Fruit fly (Drosophila melanogaster): ENCODE data around the gene CG31275.

DNA sequence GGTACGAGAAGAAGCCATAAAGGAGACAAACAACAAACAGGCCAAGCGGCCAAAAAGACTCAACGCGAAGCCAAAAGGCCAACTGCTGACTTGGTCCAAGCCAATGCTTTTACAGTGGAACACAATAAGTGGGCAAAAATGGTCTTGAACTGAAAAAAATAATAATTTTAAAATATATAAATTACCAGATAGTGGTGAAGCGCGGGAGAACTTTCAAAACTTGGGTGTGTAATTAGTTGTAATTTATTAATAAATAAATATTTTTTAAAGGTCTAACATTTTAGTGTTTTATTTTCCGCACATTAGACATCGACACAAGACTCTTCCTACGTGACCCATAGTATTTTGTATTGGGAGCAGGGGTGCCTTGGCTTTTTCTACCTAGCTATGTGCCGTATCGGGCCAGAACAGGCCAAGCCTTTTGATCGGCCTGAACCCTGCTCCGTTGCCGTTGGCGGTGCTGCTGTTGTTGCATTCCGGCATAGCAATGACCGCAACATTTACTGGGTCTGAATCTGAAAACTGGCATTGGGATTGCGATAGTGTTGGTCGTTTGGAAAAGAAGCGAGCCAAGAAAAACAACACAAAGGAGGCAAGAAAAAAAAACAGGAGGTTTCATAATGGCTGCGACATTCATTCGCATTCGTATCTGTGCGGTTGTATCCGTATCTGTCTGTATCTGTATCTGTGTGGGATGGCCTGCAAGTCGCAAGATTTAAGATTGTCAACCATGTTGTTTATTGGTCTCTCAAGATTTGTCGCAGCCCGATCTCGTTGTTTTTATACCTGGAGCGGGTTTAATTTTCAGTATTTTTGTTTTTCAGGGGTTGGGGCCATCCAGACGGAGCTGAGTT, 20.7 kb upstream of the CG31275 start:
- TF ChIP-seq CG8478 (optimal IDR thresholded peaks at IDR 0.05) (no peak), CTCF (optimal IDR thresholded peaks at IDR 0.05) (no peak)
